Fruit fly (Drosophila melanogaster): ENCODE results near the gene CG12659.

dm6 chrX:8616787-8617432 is 25.4 kb upstream of the CG12659 start:
- TF ChIP-seq psq (optimal IDR thresholded peaks at IDR 0.05) (no peak), pan (optimal IDR thresholded peaks at IDR 0.05) (no peak), Dll (optimal IDR thresholded peaks at IDR 0.05) (no peak), usp (GFP tag; optimal IDR thresholded peaks at IDR 0.05) (no peak), EcR (GFP tag; optimal IDR thresholded peaks at IDR 0.05) (no peak), CG8478 (optimal IDR thresholded peaks at IDR 0.05) (no peak)

Data from whole organism.